Worm (Caenorhabditis elegans) whole organism, early embryonic: Measurements from ENCODE around the gene C06H2.2.

Experiments used
- F13C5.2 ChIP-seq: sonication (generic microtip); optimal IDR thresholded peaks from 2 replicates; lab custom pipeline; 2017; ENCODE audit warnings: mild to moderate bottlenecking, missing genetic modification characterization, inconsistent platforms, missing compliant biosample characterization
- ama-1 ChIP-seq: fragments of 150-350 bp; optimal IDR thresholded peaks from 2 replicates; lab custom pipeline; 2014
- ceh-36 ChIP-seq: sonication (generic microtip); optimal IDR thresholded peaks from 2 replicates; lab custom pipeline; 2016; ENCODE audit warnings: missing genetic modification characterization, inconsistent platforms, missing compliant biosample characterization
- hmbx-1 ChIP-seq: sonication (generic microtip); optimal IDR thresholded peaks from 2 replicates; lab custom pipeline; 2016; ENCODE audit warnings: mild to moderate bottlenecking, missing genetic modification characterization, missing compliant biosample characterization
- hmg-4 ChIP-seq: fragments of 200-800 bp; sonication (Bioruptor generic); optimal IDR thresholded peaks from 2 replicates; lab custom pipeline; 2018; ENCODE audit warnings: mild to moderate bottlenecking, missing genetic modification characterization, missing compliant biosample characterization
- pes-1 ChIP-seq: fragments of 200-800 bp; sonication (Bioruptor generic); IDR thresholded peaks from 2 replicates; pipeline ENCODE4 v1.3.6; 2022; ENCODE audit warnings: missing genetic modification reagents, missing genetic modification characterization, missing compliant biosample characterization
- sea-1 ChIP-seq: fragments of 200-800 bp; sonication (Bioruptor generic); conservative IDR thresholded peaks from 2 replicates; pipeline ENCODE4 v1.3.6; 2022; ENCODE audit warnings: missing genetic modification characterization, missing compliant biosample characterization
- tbx-11 ChIP-seq: fragments of 200-800 bp; sonication (Bioruptor generic); IDR thresholded peaks from 2 replicates; pipeline ENCODE4 v1.3.6; 2022; ENCODE audit warnings: missing genetic modification characterization, missing compliant biosample characterization
- tra-4 ChIP-seq: sonication (generic microtip); optimal IDR thresholded peaks from 2 replicates; lab custom pipeline; 2017; ENCODE audit warnings: missing genetic modification characterization, missing compliant biosample characterization

- TF ChIP-seq pes-1 = peak; percentile 10; the same call in 1 of the 2 replicates
- TF ChIP-seq hmbx-1 (tag; lab: Kevin White, UChicago) = no peak
- TF ChIP-seq ama-1 (lab: Kevin White, UChicago) = no peak
- TF ChIP-seq tbx-11 (GFP tag; lab: Robert Waterston, UW) = no peak
- TF ChIP-seq tra-4 (tag; lab: Kevin White, UChicago) = no peak
- TF ChIP-seq ceh-36 (tag; lab: Kevin White, UChicago) = no peak
- TF ChIP-seq F13C5.2 = peak; percentile 26
- peak; percentile 73 for TF ChIP-seq hmg-4
- no peak for TF ChIP-seq sea-1
These were observed 44.5 kb upstream of the C06H2.2 start, which contains the start of gene act-1 for ce11 chrV:11080345-11081102.
